Worm (Caenorhabditis elegans) whole organism, young adult: ENCODE measurements around the gene T04B2.8.

Source experiments
- F33H1.4 ChIP-seq: fragments of 200-800 bp; sonication (Bioruptor generic); IDR thresholded peaks from 2 replicates; pipeline ENCODE4 v1.3.6; 2022; ENCODE audit warnings: missing genetic modification reagents, missing genetic modification characterization, missing compliant biosample characterization
- F49E8.2 ChIP-seq: sonication (generic microtip); optimal IDR thresholded peaks from 3 replicates; lab custom pipeline; 2017; ENCODE audit warnings: missing genetic modification characterization, mild to moderate bottlenecking, missing compliant biosample characterization, antibody characterized with exemption, moderate library complexity; ENCODE audit not compliant: insufficient read depth
- Y79H2A.3 ChIP-seq: fragments of 200-800 bp; sonication (Bioruptor generic); conservative IDR thresholded peaks from 2 replicates; pipeline ENCODE4 v1.3.6; 2022; ENCODE audit warnings: missing genetic modification reagents, missing genetic modification characterization, missing compliant biosample characterization
- cebp-1 ChIP-seq, 2 experiments: fragments of 200-800 bp in 1 of 2; sonication (Bioruptor generic) in 1 of 2; sonication (generic microtip) in 1 of 2; IDR thresholded peaks in 1 of 2; optimal IDR thresholded peaks in 1 of 2; 2 replicates each; pipeline versions ENCODE4 v1.3.6 to Lab custom; 2017 to 2022; ENCODE audit warnings: missing compliant biosample characterization in 2 of 2, missing genetic modification characterization in 2 of 2, mild to moderate bottlenecking in 1 of 2, missing genetic modification reagents in 1 of 2, moderate library complexity in 1 of 2
- ceh-40 ChIP-seq: fragments of 200-800 bp; sonication (Bioruptor generic); IDR thresholded peaks from 2 replicates; pipeline ENCODE4 v1.3.6; 2022; ENCODE audit warnings: missing genetic modification characterization, missing compliant biosample characterization
- lin-35 ChIP-seq, 3 experiments: fragments of 150-350 bp in 2 of 3; sonication (generic microtip) in 1 of 3; optimal IDR thresholded peaks; 2 replicates each; lab custom pipeline; 2014 to 2018; ENCODE audit warnings: missing biosample characterization in 3 of 3, missing genetic modification characterization in 3 of 3, missing genetic modification reagents in 3 of 3
- lsy-27 ChIP-seq: sonication (generic microtip); optimal IDR thresholded peaks from 2 replicates; lab custom pipeline; 2017; ENCODE audit warnings: missing genetic modification characterization, mild to moderate bottlenecking, missing compliant biosample characterization, antibody characterized with exemption, missing genotype, borderline replicate concordance; ENCODE audit not compliant: insufficient read depth
- madf-8 ChIP-seq: fragments of 200-800 bp; sonication (Bioruptor generic); conservative IDR thresholded peaks from 2 replicates; pipeline ENCODE4 v1.3.6; 2022; ENCODE audit warnings: missing genetic modification reagents, missing genetic modification characterization, missing compliant biosample characterization
- nfya-1 ChIP-seq: sonication (generic microtip); optimal IDR thresholded peaks from 2 replicates; lab custom pipeline; 2017; ENCODE audit warnings: antibody characterized with exemption, missing compliant biosample characterization, missing genetic modification characterization, borderline replicate concordance; ENCODE audit not compliant: insufficient read depth
- nhr-90 ChIP-seq: sonication (generic microtip); optimal IDR thresholded peaks from 2 replicates; lab custom pipeline; 2016; ENCODE audit warnings: missing genotype, mild to moderate bottlenecking, missing genetic modification characterization, missing compliant biosample characterization
- tbx-9 ChIP-seq: sonication (generic microtip); optimal IDR thresholded peaks from 2 replicates; lab custom pipeline; 2016; ENCODE audit warnings: borderline replicate concordance, missing genetic modification characterization, inconsistent platforms, missing compliant biosample characterization
- xnd-1 ChIP-seq: sonication (generic microtip); optimal IDR thresholded peaks from 2 replicates; lab custom pipeline; 2016; ENCODE audit warnings: missing genotype, missing genetic modification reagents, missing genetic modification characterization, missing compliant biosample characterization
- ztf-18 ChIP-seq: sonication (generic microtip); optimal IDR thresholded peaks from 2 replicates; lab custom pipeline; 2016; ENCODE audit warnings: missing genotype, mild to moderate bottlenecking, missing genetic modification characterization, missing compliant biosample characterization

- TF ChIP-seq F49E8.2 (tag; lab: Kevin White, UChicago) = no peak
- TF ChIP-seq nhr-90 = no peak
- TF ChIP-seq tbx-9 (tag; lab: Kevin White, UChicago) = no peak
- TF ChIP-seq lin-35 (GFP tag; optimal IDR thresholded peaks at IDR 0.05; lab: Kevin White, UChicago) = no peak
- no peak for TF ChIP-seq F33H1.4 (GFP tag; lab: Robert Waterston, UW)
- TF ChIP-seq lsy-27 (tag; lab: Kevin White, UChicago) = no peak
- TF ChIP-seq cebp-1 (GFP tag; IDR thresholded peaks at IDR 0.05; lab: Robert Waterston, UW) = no peak
- no peak for TF ChIP-seq cebp-1 (tag; optimal IDR thresholded peaks at IDR 0.05; lab: Kevin White, UChicago)
- no peak for TF ChIP-seq ceh-40 (GFP tag; lab: Robert Waterston, UW)
- no peak for TF ChIP-seq xnd-1
- TF ChIP-seq Y79H2A.3 (GFP tag; lab: Robert Waterston, UW) = no peak
- no peak for TF ChIP-seq ztf-18 (tag; lab: Kevin White, UChicago)
- no peak for TF ChIP-seq madf-8 (GFP tag; lab: Robert Waterston, UW)
- no peak for TF ChIP-seq nfya-1 (tag; lab: Kevin White, UChicago)
Observed at ce11 chrIV:10026129-10026528, 24.9 kb downstream of the T04B2.8 start.
